Worm (Caenorhabditis elegans): Measurements from ENCODE around the gene F14H3.15.

The F14H3.15 gene

DNA sequence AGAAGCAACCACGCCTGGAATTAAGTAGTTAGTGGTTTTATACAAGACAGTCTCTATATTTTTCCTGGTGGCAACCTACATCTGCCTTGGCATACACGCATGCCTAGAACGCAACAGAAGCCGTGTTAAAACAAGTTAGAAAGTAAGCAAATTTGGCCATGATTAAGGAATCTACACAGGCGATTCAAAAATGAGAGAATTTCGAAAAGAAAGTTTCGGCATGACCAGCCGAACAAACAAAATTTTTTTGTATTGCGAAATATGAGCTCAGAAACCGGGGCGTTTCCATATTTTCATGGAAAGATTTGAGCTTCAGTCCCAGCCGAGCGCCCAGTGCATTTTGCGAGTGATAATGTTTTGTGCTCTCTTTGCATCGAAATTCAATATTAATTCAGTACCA is at the start of gene F14H3.15:
F14H3.15 (minus strand) TSS at position 101 of the 400 bp plus-strand sequence.
- TF ChIP-seq klf-2 (GFP tag; conservative IDR thresholded peaks at IDR 0.05) (no peak), ztf-29 (GFP tag; IDR thresholded peaks at IDR 0.05) (no peak), med-1 (GFP tag; optimal IDR thresholded peaks at IDR 0.05; ENCODE audit: insufficient read depth) (no peak), T22C8.4 (GFP tag; IDR thresholded peaks at IDR 0.05) (no peak), ztf-23 (GFP tag; IDR thresholded peaks at IDR 0.05) (no peak)

DNA sequence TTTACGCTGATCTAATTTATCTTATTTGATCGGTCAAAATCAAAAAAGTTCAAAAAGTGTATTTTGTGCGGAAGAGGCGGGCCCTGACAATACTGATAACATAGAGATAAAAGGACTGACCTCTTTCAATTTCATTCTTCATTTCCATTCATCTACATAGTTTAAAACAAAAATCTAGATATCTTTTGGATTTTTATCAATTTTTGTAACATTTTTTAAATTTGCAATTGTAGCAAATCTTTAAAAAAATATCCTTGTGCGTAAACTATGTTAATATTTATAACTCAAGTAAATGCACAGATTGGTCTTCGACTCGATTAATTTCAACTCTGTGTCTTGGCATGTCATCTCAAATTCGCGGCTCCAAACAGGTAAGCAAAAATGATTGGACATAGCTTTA is 43.6 kb upstream of the F14H3.15 start, which contains the start of gene argk-1:
argk-1 (plus strand) TSS at position 301 of the 400 bp plus-strand sequence.
- TF ChIP-seq ztf-29 (GFP tag; IDR thresholded peaks at IDR 0.05) (no peak), klf-2 (GFP tag; conservative IDR thresholded peaks at IDR 0.05) (no peak), cog-1 (tag; optimal IDR thresholded peaks at IDR 0.05) (no peak), ref-1 (GFP tag; conservative IDR thresholded peaks at IDR 0.05) (no peak), med-1 (GFP tag; optimal IDR thresholded peaks at IDR 0.05; ENCODE audit: insufficient read depth) (no peak), tab-1 (GFP tag; IDR thresholded peaks at IDR 0.05) (no peak), ztf-23 (GFP tag; IDR thresholded peaks at IDR 0.05) (no peak), T22C8.4 (GFP tag; IDR thresholded peaks at IDR 0.05) (no peak), flt-1 (GFP tag; IDR thresholded peaks at IDR 0.05) (no peak)

DNA sequence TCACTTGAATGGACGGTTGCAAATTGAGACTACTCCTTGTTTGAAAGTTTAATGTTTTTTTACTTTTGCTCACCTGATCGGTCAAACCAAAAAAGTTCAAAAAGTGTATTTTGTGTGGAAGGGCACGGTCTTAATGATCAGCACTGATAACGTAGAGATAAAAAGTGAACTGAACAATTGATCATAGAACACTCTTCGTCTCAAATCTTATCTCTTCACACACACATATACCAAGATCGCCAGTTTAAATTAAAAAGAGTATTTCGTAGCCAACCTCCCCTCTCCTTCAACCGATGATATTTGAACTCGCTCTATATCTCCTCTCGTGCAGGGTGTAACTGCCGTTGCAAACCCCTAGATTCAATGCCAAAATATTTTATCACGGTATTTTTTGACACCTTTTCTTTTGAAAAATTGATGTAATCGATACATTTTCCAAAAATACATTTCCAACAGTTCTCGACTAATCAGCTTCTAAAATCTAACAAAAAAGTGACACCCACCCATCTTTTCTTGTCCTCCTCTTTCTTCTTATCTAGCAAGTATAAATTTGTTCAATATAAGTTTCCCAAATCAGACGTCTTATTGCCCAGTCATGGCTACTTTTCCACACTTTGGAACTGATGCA is 40.2 kb upstream of the F14H3.15 start, which contains the start of gene cth-1:
cth-1 (plus strand) TSS at position 578 of the 628 bp plus-strand sequence.
- no peak for TF ChIP-seq ztf-29 (GFP tag; IDR thresholded peaks at IDR 0.05)
- TF ChIP-seq cog-1 (tag; optimal IDR thresholded peaks at IDR 0.05): no peak
- TF ChIP-seq med-1 (GFP tag; optimal IDR thresholded peaks at IDR 0.05; ENCODE audit: insufficient read depth): no peak
- no peak for TF ChIP-seq flt-1 (GFP tag; IDR thresholded peaks at IDR 0.05)
- TF ChIP-seq klf-2 (GFP tag; conservative IDR thresholded peaks at IDR 0.05): no peak
- no peak for TF ChIP-seq ref-1 (GFP tag; conservative IDR thresholded peaks at IDR 0.05)
- TF ChIP-seq ztf-23 (GFP tag; IDR thresholded peaks at IDR 0.05): no peak
- TF ChIP-seq tab-1 (GFP tag; IDR thresholded peaks at IDR 0.05): no peak
- no peak for TF ChIP-seq T22C8.4 (GFP tag; IDR thresholded peaks at IDR 0.05)

DNA sequence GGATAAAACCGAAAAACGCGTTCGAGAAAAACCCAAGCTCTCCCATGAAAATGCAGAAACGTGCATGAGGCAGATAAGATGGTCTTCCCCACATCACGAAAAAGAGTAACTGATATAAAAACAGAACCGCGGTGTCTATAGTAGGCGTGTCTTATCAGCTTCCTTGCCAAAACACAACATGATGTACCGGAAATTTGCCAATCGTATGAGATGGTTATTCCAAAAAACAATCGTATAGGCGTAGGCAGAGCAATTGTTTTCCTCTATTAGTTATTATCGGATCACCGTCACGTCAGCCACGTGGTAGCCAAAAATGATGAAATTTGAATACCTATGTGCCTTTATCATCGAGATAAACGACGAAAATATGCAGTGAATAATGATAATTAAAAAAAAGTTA is 39.4 kb upstream of the F14H3.15 start, which contains the start of gene str-7:
str-7 (minus strand) TSS at position 101 of the 400 bp plus-strand sequence.
- TF ChIP-seq flt-1 (GFP tag; IDR thresholded peaks at IDR 0.05): no peak

DNA sequence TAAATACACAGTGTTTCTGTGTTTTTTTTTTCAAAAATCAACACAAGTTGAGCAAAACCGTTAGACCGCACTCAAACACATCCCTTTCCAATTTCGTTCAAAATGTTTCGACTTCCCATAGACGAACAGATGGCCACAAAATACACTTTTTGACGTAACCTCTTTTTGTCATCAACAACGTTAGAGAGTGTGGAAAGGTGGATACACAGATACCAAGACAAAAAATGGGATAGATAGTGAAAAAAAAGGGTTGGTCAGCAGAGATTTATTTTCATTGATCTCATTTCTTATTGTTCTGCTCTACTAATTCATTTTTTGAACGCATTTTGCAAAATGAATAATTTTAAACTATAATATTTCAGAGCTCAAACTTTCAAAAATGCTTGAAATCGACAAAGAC is 34.8 kb upstream of the F14H3.15 start:
- TF ChIP-seq klf-2 (GFP tag; conservative IDR thresholded peaks at IDR 0.05) (no peak), cog-1 (tag; optimal IDR thresholded peaks at IDR 0.05) (no peak), ref-1 (GFP tag; conservative IDR thresholded peaks at IDR 0.05) (no peak), ztf-23 (GFP tag; IDR thresholded peaks at IDR 0.05) (no peak), T22C8.4 (GFP tag; IDR thresholded peaks at IDR 0.05) (no peak), med-1 (GFP tag; optimal IDR thresholded peaks at IDR 0.05; ENCODE audit: insufficient read depth) (no peak), ztf-29 (GFP tag; IDR thresholded peaks at IDR 0.05) (no peak), tab-1 (GFP tag; IDR thresholded peaks at IDR 0.05) (no peak), flt-1 (GFP tag; IDR thresholded peaks at IDR 0.05) (no peak)

DNA sequence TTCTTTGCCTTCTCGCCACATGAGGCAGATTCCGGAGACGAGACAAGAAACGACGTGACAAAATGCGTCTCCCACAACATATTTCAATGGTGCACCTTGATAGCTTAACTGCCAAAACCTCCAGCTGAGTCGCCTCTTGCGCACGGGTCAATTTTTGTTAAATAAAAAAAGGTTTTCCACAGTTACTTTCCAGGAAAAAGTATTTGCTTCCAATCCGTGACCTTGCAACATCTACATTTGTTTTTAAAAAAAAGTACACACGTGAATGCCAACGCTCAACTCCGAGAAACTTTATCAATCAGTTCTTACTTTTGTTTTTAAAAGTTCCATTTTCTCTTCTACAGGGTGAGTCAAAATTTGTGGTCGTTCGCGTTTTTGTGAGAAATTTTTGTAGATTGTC is 34.2 kb upstream of the F14H3.15 start, which contains the start of gene F22B8.7:
F22B8.7 (plus strand) TSS at position 301 of the 400 bp plus-strand sequence.
- TF ChIP-seq cog-1 (tag; optimal IDR thresholded peaks at IDR 0.05) (no peak), flt-1 (GFP tag; IDR thresholded peaks at IDR 0.05) (no peak), med-1 (GFP tag; optimal IDR thresholded peaks at IDR 0.05; ENCODE audit: insufficient read depth) (no peak), ztf-29 (GFP tag; IDR thresholded peaks at IDR 0.05) (no peak), tab-1 (GFP tag; IDR thresholded peaks at IDR 0.05) (no peak)

DNA sequence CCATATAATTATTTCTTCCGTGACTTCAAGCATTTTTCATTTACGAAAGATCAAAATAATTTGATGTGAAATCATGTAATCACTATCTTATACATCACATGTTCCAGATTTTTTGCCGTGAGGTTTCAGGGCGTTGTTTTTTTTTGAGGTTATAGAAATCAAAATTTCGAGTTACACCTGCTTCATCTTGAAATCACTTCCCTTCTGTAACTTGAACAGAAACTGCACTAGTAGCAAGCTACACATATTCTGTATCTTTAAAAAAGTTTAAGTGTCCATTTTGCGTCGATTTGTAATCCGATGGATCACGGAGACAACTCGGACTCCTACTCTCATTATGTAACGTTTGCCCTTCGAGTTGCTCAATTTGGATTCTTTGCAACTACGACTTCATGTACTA is 30.6 kb upstream of the F14H3.15 start, which contains the start of gene F22B8.3:
F22B8.3 (plus strand) TSS at position 301 of the 400 bp plus-strand sequence.
- TF ChIP-seq T22C8.4 (GFP tag; IDR thresholded peaks at IDR 0.05) (no peak), flt-1 (GFP tag; IDR thresholded peaks at IDR 0.05) (no peak), med-1 (GFP tag; optimal IDR thresholded peaks at IDR 0.05; ENCODE audit: insufficient read depth) (no peak), ztf-23 (GFP tag; IDR thresholded peaks at IDR 0.05) (no peak)

DNA sequence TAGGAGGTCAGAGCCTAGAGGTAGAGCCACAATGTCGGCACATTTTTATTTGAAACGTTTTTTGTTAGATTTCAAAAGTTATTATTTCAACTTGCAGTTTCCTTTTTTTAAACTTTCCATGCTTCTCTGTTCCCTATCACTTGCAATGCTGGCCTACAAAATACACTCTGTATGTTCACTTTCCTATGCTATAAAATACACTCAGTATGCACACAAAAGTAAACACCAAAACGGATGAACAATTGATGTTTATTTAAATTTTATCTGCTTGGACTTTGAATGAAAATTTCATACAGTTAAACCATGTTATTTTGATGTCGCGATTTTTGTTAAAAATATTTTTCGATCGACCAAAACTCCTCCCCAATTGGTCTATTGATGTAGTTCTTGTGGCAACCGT is 20.6 kb upstream of the F14H3.15 start:
- TF ChIP-seq ztf-29 (GFP tag; IDR thresholded peaks at IDR 0.05) (no peak), med-1 (GFP tag; optimal IDR thresholded peaks at IDR 0.05; ENCODE audit: insufficient read depth) (no peak), klf-2 (GFP tag; conservative IDR thresholded peaks at IDR 0.05) (no peak), tab-1 (GFP tag; IDR thresholded peaks at IDR 0.05) (no peak), cog-1 (tag; optimal IDR thresholded peaks at IDR 0.05) (no peak), flt-1 (GFP tag; IDR thresholded peaks at IDR 0.05) (no peak), ref-1 (GFP tag; conservative IDR thresholded peaks at IDR 0.05) (no peak), ztf-23 (GFP tag; IDR thresholded peaks at IDR 0.05) (no peak), T22C8.4 (GFP tag; IDR thresholded peaks at IDR 0.05) (no peak)

DNA sequence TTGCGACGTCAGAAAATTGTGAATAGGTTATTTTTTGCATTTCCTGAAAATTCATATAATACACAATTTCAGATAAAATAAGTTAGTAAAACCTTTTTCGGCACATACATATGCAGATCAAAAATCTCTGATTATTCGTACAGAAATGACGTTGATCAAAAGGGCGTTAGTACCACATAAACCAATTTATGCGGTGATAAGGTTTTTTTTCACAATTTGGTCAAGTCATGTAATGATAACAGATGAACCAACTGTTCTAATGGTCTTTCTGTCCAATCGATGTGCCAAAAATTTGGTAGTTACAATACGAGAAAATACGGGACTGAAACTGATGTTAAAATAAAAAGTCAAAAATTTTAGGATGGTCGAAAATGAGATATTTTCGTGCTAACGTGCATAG is 20.0 kb upstream of the F14H3.15 start:
- no peak for TF ChIP-seq ztf-29 (GFP tag; IDR thresholded peaks at IDR 0.05)
- TF ChIP-seq tab-1 (GFP tag; IDR thresholded peaks at IDR 0.05): no peak
- no peak for TF ChIP-seq med-1 (GFP tag; optimal IDR thresholded peaks at IDR 0.05; ENCODE audit: insufficient read depth)
- no peak for TF ChIP-seq ref-1 (GFP tag; conservative IDR thresholded peaks at IDR 0.05)
- no peak for TF ChIP-seq flt-1 (GFP tag; IDR thresholded peaks at IDR 0.05)
- no peak for TF ChIP-seq ztf-23 (GFP tag; IDR thresholded peaks at IDR 0.05)
- no peak for TF ChIP-seq cog-1 (tag; optimal IDR thresholded peaks at IDR 0.05)
- TF ChIP-seq klf-2 (GFP tag; conservative IDR thresholded peaks at IDR 0.05): no peak
- no peak for TF ChIP-seq T22C8.4 (GFP tag; IDR thresholded peaks at IDR 0.05)

DNA sequence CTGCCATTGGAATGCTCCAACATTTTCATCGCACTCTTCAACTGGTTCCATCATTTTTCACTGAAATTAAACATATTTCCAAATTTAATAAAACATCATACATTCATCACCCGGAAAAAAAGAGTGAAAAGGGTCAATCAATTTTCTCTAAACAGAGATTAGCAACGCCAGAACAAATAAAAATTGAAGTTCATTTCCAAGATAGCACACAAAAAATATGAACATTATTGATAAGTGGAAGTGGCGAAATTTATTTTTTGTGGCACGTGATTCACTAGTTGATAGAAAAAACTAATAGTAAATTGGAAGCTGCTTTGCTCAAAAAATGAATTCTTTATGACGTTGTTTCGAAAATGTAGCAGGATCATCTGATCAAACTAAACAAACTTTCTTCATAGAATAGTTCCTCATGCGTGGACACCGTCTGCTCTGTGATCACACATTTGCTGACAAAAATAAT is 15.2 kb upstream of the F14H3.15 start, which contains the start of the genes F14H3.12 and srj-29:
F14H3.12 (minus strand) TSS at position 74 of the 460 bp plus-strand sequence.
srj-29 (plus strand) TSS at position 410 of the 460 bp plus-strand sequence.
- TF ChIP-seq flt-1 (GFP tag; IDR thresholded peaks at IDR 0.05) (no peak), T22C8.4 (GFP tag; IDR thresholded peaks at IDR 0.05) (no peak), cog-1 (tag; optimal IDR thresholded peaks at IDR 0.05) (no peak), ztf-29 (GFP tag; IDR thresholded peaks at IDR 0.05) (no peak), med-1 (GFP tag; optimal IDR thresholded peaks at IDR 0.05; ENCODE audit: insufficient read depth) (no peak), tab-1 (GFP tag; IDR thresholded peaks at IDR 0.05) (no peak), klf-2 (GFP tag; conservative IDR thresholded peaks at IDR 0.05) (no peak), ref-1 (GFP tag; conservative IDR thresholded peaks at IDR 0.05) (no peak), ztf-23 (GFP tag; IDR thresholded peaks at IDR 0.05) (no peak)
